Worm (Caenorhabditis elegans): Measurements from ENCODE around the gene srw-16.
"Not testable (repeated sequence)": the region's sequence is repeated elsewhere in the genome, so short reads cannot be mapped to it uniquely, and the experiment has no call there.

The srw-16 gene

ce11 chrV:15256669-15257068, 18.0 kb downstream of the srw-16 start, which contains the start of gene srsx-39:
srsx-39 (minus strand) TSS chrV:15256769.
- TF ChIP-seq lsy-12, mdl-1, nhr-23 (tag; optimal IDR thresholded peaks at IDR 0.05): not testable (repeated sequence)

- TF ChIP-seq nhr-43 (tag; optimal IDR thresholded peaks at IDR 0.05; ENCODE audit: poor library complexity, severe bottlenecking) (no peak), aly-2 (tag; optimal IDR thresholded peaks at IDR 0.05) (no peak), lin-39 (tag; optimal IDR thresholded peaks at IDR 0.05) (no peak), egl-5 (tag; optimal IDR thresholded peaks at IDR 0.05) (no peak), pqm-1 (tag; optimal IDR thresholded peaks at IDR 0.05) (no peak), lin-15B (tag; optimal IDR thresholded peaks at IDR 0.05) (no peak), R02D3.7 (tag; optimal IDR thresholded peaks at IDR 0.05) (no peak), nhr-67 (tag; optimal IDR thresholded peaks at IDR 0.05) (no peak), pha-4 (tag; optimal IDR thresholded peaks at IDR 0.05) (no peak), nhr-237 (tag; optimal IDR thresholded peaks at IDR 0.05) (no peak), tbx-2 (tag; optimal IDR thresholded peaks at IDR 0.05) (no peak), ceh-82 (tag; optimal IDR thresholded peaks at IDR 0.05) (no peak), sea-2 (GFP tag; optimal IDR thresholded peaks at IDR 0.05) (no peak), ama-1 (optimal IDR thresholded peaks at IDR 0.05) (no peak), fos-1 (tag; optimal IDR thresholded peaks at IDR 0.05) (no peak), mdl-1 (tag; optimal IDR thresholded peaks at IDR 0.05) (no peak)
Observed at ce11 chrV:15253529-15253928, 21.1 kb downstream of the srw-16 start, which contains the start of gene srbc-75. srbc-75 (plus strand) TSS chrV:15253829.

- no peak for TF ChIP-seq nhr-23 (tag; optimal IDR thresholded peaks at IDR 0.05)
- no peak for TF ChIP-seq elt-2 (tag; optimal IDR thresholded peaks at IDR 0.05)
- no peak for TF ChIP-seq skn-1 (tag; optimal IDR thresholded peaks at IDR 0.05)
- TF ChIP-seq unc-62 (GFP tag; optimal IDR thresholded peaks at IDR 0.05): no peak
- TF ChIP-seq elt-1 (tag; optimal IDR thresholded peaks at IDR 0.05): no peak
- no peak for TF ChIP-seq ZK546.5 (tag; optimal IDR thresholded peaks at IDR 0.05)
- no peak for TF ChIP-seq nhr-43 (tag; optimal IDR thresholded peaks at IDR 0.05; ENCODE audit: poor library complexity, severe bottlenecking)
- TF ChIP-seq lin-39 (tag; optimal IDR thresholded peaks at IDR 0.05): no peak
- no peak for TF ChIP-seq zag-1 (tag; optimal IDR thresholded peaks at IDR 0.05)
- TF ChIP-seq egl-27 (tag; optimal IDR thresholded peaks at IDR 0.05): no peak
- no peak for TF ChIP-seq nhr-67 (tag; optimal IDR thresholded peaks at IDR 0.05)
- TF ChIP-seq ztf-11 (tag; optimal IDR thresholded peaks at IDR 0.05): no peak
- no peak for TF ChIP-seq nhr-76 (tag; optimal IDR thresholded peaks at IDR 0.05)
- TF ChIP-seq ama-1 (optimal IDR thresholded peaks at IDR 0.05): no peak
- TF ChIP-seq nhr-28 (tag; optimal IDR thresholded peaks at IDR 0.05): no peak
Observed at ce11 chrV:15252082-15252481, 22.6 kb downstream of the srw-16 start, which contains the start of gene srbc-76. srbc-76 (plus strand) TSS chrV:15252382.

- not testable (repeated sequence) for TF ChIP-seq nhr-43 (tag; optimal IDR thresholded peaks at IDR 0.05; ENCODE audit: poor library complexity, severe bottlenecking); nhr-76 (tag; optimal IDR thresholded peaks at IDR 0.05); egl-5 (tag; optimal IDR thresholded peaks at IDR 0.05)
Observed at ce11 chrV:15250304-15250703, 24.4 kb downstream of the srw-16 start, which contains the start of gene srd-28. srd-28 (plus strand) TSS chrV:15250604.

ce11 chrV:15244456-15244855, 30.2 kb downstream of the srw-16 start, which contains the start of gene kin-30:
kin-30 (plus strand) TSS chrV:15244756.
- no peak for TF ChIP-seq mdl-1 (tag; optimal IDR thresholded peaks at IDR 0.05)
- no peak for TF ChIP-seq sea-2 (GFP tag; optimal IDR thresholded peaks at IDR 0.05)
- TF ChIP-seq nhr-23 (tag; optimal IDR thresholded peaks at IDR 0.05): no peak
- TF ChIP-seq nhr-43 (tag; optimal IDR thresholded peaks at IDR 0.05; ENCODE audit: poor library complexity, severe bottlenecking): no peak
- no peak for TF ChIP-seq ztf-11 (tag; optimal IDR thresholded peaks at IDR 0.05)
- TF ChIP-seq elt-1 (tag; optimal IDR thresholded peaks at IDR 0.05): no peak
- TF ChIP-seq aly-2 (tag; optimal IDR thresholded peaks at IDR 0.05): no peak
- no peak for TF ChIP-seq ceh-9 (tag; optimal IDR thresholded peaks at IDR 0.05)
- no peak for TF ChIP-seq egl-27 (tag; optimal IDR thresholded peaks at IDR 0.05)
- no peak for TF ChIP-seq ceh-28 (tag; optimal IDR thresholded peaks at IDR 0.05)
- no peak for TF ChIP-seq lin-15B (tag; optimal IDR thresholded peaks at IDR 0.05)
- TF ChIP-seq nhr-237 (tag; optimal IDR thresholded peaks at IDR 0.05): no peak
- no peak for TF ChIP-seq jun-1 (tag; optimal IDR thresholded peaks at IDR 0.05)
- TF ChIP-seq nhr-76 (tag; optimal IDR thresholded peaks at IDR 0.05): no peak
- TF ChIP-seq snpc-4 (tag; optimal IDR thresholded peaks at IDR 0.05): no peak
- TF ChIP-seq nhr-11 (tag; optimal IDR thresholded peaks at IDR 0.05): no peak
- TF ChIP-seq tbx-2 (tag; optimal IDR thresholded peaks at IDR 0.05): no peak
- TF ChIP-seq fkh-10 (GFP tag; optimal IDR thresholded peaks at IDR 0.05): no peak
- no peak for TF ChIP-seq egl-5 (tag; optimal IDR thresholded peaks at IDR 0.05)
- TF ChIP-seq eor-1 (tag; optimal IDR thresholded peaks at IDR 0.05): no peak
